Fruit fly (Drosophila melanogaster) whole organism, embryonic: ENCODE results near the gene CG32939.

Experiments used
- Ada2b ChIP-seq: fragments of 200-800 bp; sonication (Bioruptor generic); IDR thresholded peaks from 2 replicates; pipeline ENCODE4 v1.3.6; 2022; ENCODE audit warnings: missing biosample characterization, missing genetic modification characterization
- Atf-2 ChIP-seq: fragments of 200-800 bp; sonication (Bioruptor generic); optimal IDR thresholded peaks from 2 replicates; lab custom pipeline; 2016; ENCODE audit warnings: missing biosample characterization, missing genetic modification characterization
- Bdp1 ChIP-seq: fragments of 200-800 bp; sonication (Bioruptor generic); optimal IDR thresholded peaks from 3 replicates; lab custom pipeline; 2016; ENCODE audit warnings: missing biosample characterization, missing genetic modification characterization
- Blimp-1 ChIP-seq: fragments of 200-800 bp; sonication (Bioruptor generic); optimal IDR thresholded peaks from 3 replicates; lab custom pipeline; 2018; ENCODE audit warnings: missing biosample characterization, missing genetic modification characterization, mild to moderate bottlenecking, moderate library complexity, missing genetic modification reagents
- C15 ChIP-seq: fragments of 200-800 bp; sonication (Bioruptor generic); IDR thresholded peaks from 3 replicates; pipeline ENCODE4 v1.3.6; 2022; ENCODE audit warnings: missing biosample characterization, missing genetic modification characterization
- CG1024 ChIP-seq: fragments of 200-800 bp; sonication (Bioruptor generic); IDR thresholded peaks from 2 replicates; pipeline ENCODE4 v1.3.6; 2022; ENCODE audit warnings: missing biosample characterization, missing genetic modification characterization
- CG10565 ChIP-seq: fragments of 200-800 bp; sonication (Bioruptor generic); optimal IDR thresholded peaks from 3 replicates; lab custom pipeline; 2016; ENCODE audit warnings: missing biosample characterization, mild to moderate bottlenecking, missing genetic modification characterization
- CG11247 ChIP-seq: fragments of 200-800 bp; sonication (Bioruptor generic); IDR thresholded peaks from 2 replicates; pipeline ENCODE4 v1.3.6; 2022; ENCODE audit warnings: missing biosample characterization, missing genetic modification characterization
- CG12104 ChIP-seq: fragments of 200-800 bp; sonication (Bioruptor generic); optimal IDR thresholded peaks from 3 replicates; lab custom pipeline; 2016; ENCODE audit warnings: missing biosample characterization, missing genetic modification characterization
- CG12236 ChIP-seq: fragments of 200-800 bp; sonication (Bioruptor generic); optimal IDR thresholded peaks from 2 replicates; lab custom pipeline; 2016; ENCODE audit warnings: missing biosample characterization, missing genetic modification characterization
- CG13624 ChIP-seq: fragments of 200-800 bp; sonication (Bioruptor generic); optimal IDR thresholded peaks from 2 replicates; lab custom pipeline; 2016; ENCODE audit warnings: missing biosample characterization, missing genetic modification characterization
- CG15073 ChIP-seq: fragments of 200-800 bp; sonication (Bioruptor generic); optimal IDR thresholded peaks from 2 replicates; lab custom pipeline; 2016; ENCODE audit warnings: missing biosample characterization, missing genetic modification characterization
- CG1529 ChIP-seq: fragments of 200-800 bp; sonication (Bioruptor generic); optimal IDR thresholded peaks from 3 replicates; lab custom pipeline; 2018; ENCODE audit warnings: missing biosample characterization, missing genetic modification characterization
- CG16813 ChIP-seq: fragments of 200-800 bp; sonication (Bioruptor generic); IDR thresholded peaks from 3 replicates; pipeline ENCODE4 v1.3.6; 2022; ENCODE audit warnings: missing biosample characterization, missing genetic modification characterization; ENCODE audit not compliant: partially characterized antibody
- CG16815 ChIP-seq: fragments of 200-800 bp; sonication (Bioruptor generic); optimal IDR thresholded peaks from 3 replicates; lab custom pipeline; 2017; ENCODE audit warnings: missing biosample characterization, mild to moderate bottlenecking, missing genetic modification characterization
- CG33213 ChIP-seq: fragments of 200-800 bp; sonication (Bioruptor generic); optimal IDR thresholded peaks from 3 replicates; lab custom pipeline; 2016; ENCODE audit warnings: missing biosample characterization, missing genetic modification characterization
- CG5953 ChIP-seq: fragments of 200-800 bp; sonication (Bioruptor generic); IDR thresholded peaks from 2 replicates; pipeline ENCODE4 v1.3.6; 2022; ENCODE audit warnings: missing biosample characterization, missing genetic modification characterization
- CG6854 ChIP-seq: fragments of 200-800 bp; sonication (Bioruptor generic); optimal IDR thresholded peaks from 3 replicates; lab custom pipeline; 2017; ENCODE audit warnings: missing biosample characterization, mild to moderate bottlenecking, missing genetic modification characterization
- CG7271 ChIP-seq: fragments of 200-800 bp; sonication (Bioruptor generic); optimal IDR thresholded peaks from 2 replicates; lab custom pipeline; 2018; ENCODE audit warnings: missing biosample characterization, mild to moderate bottlenecking, missing genetic modification characterization, moderate library complexity
- CG8290 ChIP-seq, 3 experiments: fragments of 200-800 bp; sonication (Bioruptor generic); optimal IDR thresholded peaks; 2 replicates each; lab custom pipeline; 2016 to 2019; ENCODE audit warnings: missing biosample characterization in 3 of 3, missing genetic modification characterization in 3 of 3, mild to moderate bottlenecking in 2 of 3, moderate library complexity in 1 of 3
- CG8944 ChIP-seq: fragments of 200-800 bp; sonication (Bioruptor generic); optimal IDR thresholded peaks from 3 replicates; lab custom pipeline; 2016; ENCODE audit warnings: missing biosample characterization, missing genetic modification characterization
- CkIIα-i1 ChIP-seq: fragments of 200-800 bp; sonication (Bioruptor generic); IDR thresholded peaks from 2 replicates; pipeline ENCODE4 v1.3.6; 2022; ENCODE audit warnings: missing biosample characterization, missing genetic modification characterization
- Drgx ChIP-seq: fragments of 200-800 bp; sonication (Bioruptor generic); IDR thresholded peaks from 2 replicates; pipeline ENCODE4 v1.3.6; 2022; ENCODE audit warnings: missing biosample characterization, missing genetic modification characterization
- Fer1 ChIP-seq: fragments of 200-800 bp; sonication (Bioruptor generic); optimal IDR thresholded peaks from 2 replicates; lab custom pipeline; 2017; ENCODE audit warnings: missing biosample characterization, mild to moderate bottlenecking, missing genetic modification characterization
- HLHmδ ChIP-seq: fragments of 200-800 bp; sonication (Bioruptor generic); optimal IDR thresholded peaks from 2 replicates; lab custom pipeline; 2018; ENCODE audit warnings: missing biosample characterization, mild to moderate bottlenecking, missing genetic modification characterization, moderate library complexity
- HmgZ ChIP-seq: fragments of 200-800 bp; sonication (Bioruptor generic); optimal IDR thresholded peaks from 2 replicates; lab custom pipeline; 2018; ENCODE audit warnings: missing biosample characterization, mild to moderate bottlenecking, missing genetic modification characterization
- Sry-β ChIP-seq: fragments of 200-800 bp; sonication (Bioruptor generic); optimal IDR thresholded peaks from 2 replicates; lab custom pipeline; 2018; ENCODE audit warnings: missing biosample characterization, mild to moderate bottlenecking, missing genetic modification characterization, moderate library complexity
- Sry-δ ChIP-seq: fragments of 200-800 bp; sonication (Bioruptor generic); optimal IDR thresholded peaks from 2 replicates; lab custom pipeline; 2016; ENCODE audit warnings: missing biosample characterization, missing genetic modification characterization
- bbx ChIP-seq: fragments of 200-800 bp; sonication (Bioruptor generic); IDR thresholded peaks from 2 replicates; pipeline ENCODE4 v1.3.6; 2022; ENCODE audit warnings: missing biosample characterization, missing genetic modification characterization; ENCODE audit not compliant: partially characterized antibody
- chinmo ChIP-seq: fragments of 200-800 bp; sonication (Bioruptor generic); IDR thresholded peaks from 4 replicates; pipeline ENCODE4 v1.3.6; 2022; ENCODE audit warnings: missing biosample characterization, missing genetic modification characterization; ENCODE audit not compliant: partially characterized antibody
- chn ChIP-seq: fragments of 200-800 bp; sonication (Bioruptor generic); optimal IDR thresholded peaks from 2 replicates; lab custom pipeline; 2016; ENCODE audit warnings: missing biosample characterization, missing genetic modification characterization
- ci ChIP-seq: fragments of 200-800 bp; sonication (Bioruptor generic); IDR thresholded peaks from 3 replicates; pipeline ENCODE4 v1.3.6; 2022; ENCODE audit warnings: missing biosample characterization, missing genetic modification characterization
- gcm2 ChIP-seq: fragments of 200-800 bp; sonication (Bioruptor generic); optimal IDR thresholded peaks from 2 replicates; lab custom pipeline; 2016; ENCODE audit warnings: missing biosample characterization, missing genetic modification characterization
- h ChIP-seq: fragments of >200 bp; optimal IDR thresholded peaks from 2 replicates; lab custom pipeline; 2017
- ham ChIP-seq: fragments of 200-800 bp; sonication (Bioruptor generic); IDR thresholded peaks from 2 replicates; pipeline ENCODE4 v1.3.6; 2022; ENCODE audit warnings: missing biosample characterization, missing genetic modification characterization
- hb ChIP-seq: fragments of 200-800 bp; sonication (Bioruptor generic); IDR thresholded peaks from 3 replicates; pipeline ENCODE4 v1.3.6; 2022; ENCODE audit warnings: missing biosample characterization, missing genetic modification characterization; ENCODE audit not compliant: partially characterized antibody
- jing ChIP-seq: fragments of 200-800 bp; sonication (Bioruptor generic); optimal IDR thresholded peaks from 2 replicates; lab custom pipeline; 2018; ENCODE audit warnings: missing biosample characterization, mild to moderate bottlenecking, missing genetic modification characterization
- kah ChIP-seq: fragments of 200-800 bp; sonication (Bioruptor generic); optimal IDR thresholded peaks from 2 replicates; lab custom pipeline; 2018; ENCODE audit warnings: missing biosample characterization, mild to moderate bottlenecking, missing genetic modification characterization
- kni ChIP-seq: fragments of 200-800 bp; sonication (Bioruptor generic); optimal IDR thresholded peaks from 3 replicates; lab custom pipeline; 2017; ENCODE audit warnings: mild to moderate bottlenecking, missing biosample characterization, missing genetic modification reagents, missing genetic modification characterization
- lola ChIP-seq, 3 experiments: fragments of >200 bp in 2 of 3; fragments of 200-800 bp in 1 of 3; sonication (Bioruptor generic) in 1 of 3; optimal IDR thresholded peaks; 2 replicates each; lab custom pipeline; 2017 to 2019; ENCODE audit warnings: missing biosample characterization in 3 of 3, missing genetic modification characterization in 3 of 3, mild to moderate bottlenecking in 1 of 3, moderate library complexity in 1 of 3
- nmo ChIP-seq: fragments of 200-800 bp; sonication (Bioruptor generic); optimal IDR thresholded peaks from 2 replicates; lab custom pipeline; 2018; ENCODE audit warnings: missing biosample characterization, mild to moderate bottlenecking, missing genetic modification characterization, moderate library complexity
- oc ChIP-seq: fragments of 200-800 bp; sonication (Bioruptor generic); optimal IDR thresholded peaks from 2 replicates; lab custom pipeline; 2018; ENCODE audit warnings: missing biosample characterization, mild to moderate bottlenecking, missing genetic modification characterization, moderate library complexity
- ranshi ChIP-seq: fragments of 200-800 bp; sonication (Bioruptor generic); IDR thresholded peaks from 2 replicates; pipeline ENCODE4 v1.3.6; 2022; ENCODE audit warnings: missing biosample characterization, missing genetic modification characterization
- sd ChIP-seq: fragments of 200-800 bp; sonication (Bioruptor generic); optimal IDR thresholded peaks from 3 replicates; lab custom pipeline; 2018; ENCODE audit warnings: missing biosample characterization, mild to moderate bottlenecking, missing genetic modification characterization, moderate library complexity
- sim ChIP-seq: fragments of 200-800 bp; sonication (Bioruptor generic); IDR thresholded peaks from 2 replicates; pipeline ENCODE4 v1.3.6; 2022; ENCODE audit warnings: missing biosample characterization, missing genetic modification characterization
- sqz ChIP-seq: fragments of 200-800 bp; sonication (Bioruptor generic); optimal IDR thresholded peaks from 3 replicates; lab custom pipeline; 2018; ENCODE audit warnings: missing biosample characterization, mild to moderate bottlenecking, missing genetic modification characterization
- stc ChIP-seq: fragments of 200-800 bp; sonication (Bioruptor generic); IDR thresholded peaks from 2 replicates; pipeline ENCODE4 v1.3.6; 2022; ENCODE audit warnings: missing biosample characterization, missing genetic modification characterization
- tll ChIP-seq, 2 experiments: fragments of 200-800 bp in 1 of 2; fragments of >200 bp in 1 of 2; sonication (Bioruptor generic) in 1 of 2; optimal IDR thresholded peaks; 2 replicates each; lab custom pipeline; 2017 to 2019; ENCODE audit warnings: missing biosample characterization in 2 of 2, missing genetic modification characterization in 2 of 2, mild to moderate bottlenecking in 1 of 2, moderate library complexity in 1 of 2
- wek ChIP-seq: fragments of 200-800 bp; sonication (Bioruptor generic); optimal IDR thresholded peaks from 3 replicates; lab custom pipeline; 2018; ENCODE audit warnings: missing biosample characterization, mild to moderate bottlenecking, missing genetic modification characterization, moderate library complexity
- z ChIP-seq: fragments of 200-800 bp; sonication (Bioruptor generic); IDR thresholded peaks from 3 replicates; pipeline ENCODE4 v1.3.6; 2022; ENCODE audit warnings: missing biosample characterization, missing genetic modification characterization

CG32939 gene

DNA sequence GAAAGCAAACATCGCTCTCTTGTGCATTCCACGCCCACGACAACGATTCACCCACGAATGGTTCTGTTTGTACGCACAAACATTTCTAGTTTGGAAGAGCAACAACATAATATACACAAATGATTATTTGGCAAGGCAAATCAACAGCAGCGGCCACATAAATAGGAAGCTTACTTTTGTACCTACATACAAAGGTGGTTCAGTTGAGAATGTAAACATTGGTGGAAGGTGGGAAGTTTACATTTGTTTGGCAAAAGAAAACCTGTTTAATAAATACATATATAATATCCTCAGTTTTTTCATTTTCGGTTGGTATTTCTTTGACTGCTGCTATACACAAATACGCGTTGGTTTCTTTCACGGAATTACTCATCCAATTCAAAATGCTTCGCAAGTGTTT lies 9.7 kb downstream of the CG32939 start (continued):
- TF ChIP-seq gcm2 (peak; percentile 85), Sry-δ (GFP tag; lab: Kevin White, UChicago) (peak; percentile 52), Fer1 (peak; percentile 91), HmgZ (peak; percentile 86), hb (GFP tag; lab: Robert Waterston, UW) (no peak), Ada2b (GFP tag; lab: Robert Waterston, UW) (no peak), kah (peak; percentile 58), CG1024 (GFP tag; lab: Robert Waterston, UW) (no peak), h (lab: Kevin White, UChicago) (no peak), CG16813 (no peak), ci (GFP tag; lab: Robert Waterston, UW) (no peak), CG12104 (peak; percentile 79), sqz (peak; percentile 89), CG8290 (GFP tag; optimal IDR thresholded peaks at IDR 0.05; lab: Kevin White, UChicago) (peak; percentile 76), CG8290 (tag; optimal IDR thresholded peaks at IDR 0.05; lab: Kevin White, UChicago) (peak in 1 of 2 experiments; percentile 92), sd (tag; lab: Kevin White, UChicago) (peak; percentile 94), z (GFP tag; lab: Robert Waterston, UW) (no peak), CG33213 (peak; percentile 82), Bdp1 (GFP tag; lab: Kevin White, UChicago) (peak; percentile 62), Atf-2 (peak; percentile 84), jing (GFP tag; lab: Kevin White, UChicago) (peak; percentile 83), CG6854 (peak; percentile 84), CG10565 (GFP tag; lab: Kevin White, UChicago) (peak; percentile 55), nmo (peak; percentile 90), wek (GFP tag; lab: Kevin White, UChicago) (peak; percentile 80), stc (GFP tag; lab: Robert Waterston, UW) (no peak), ranshi (GFP tag; lab: Robert Waterston, UW) (no peak), C15 (GFP tag; lab: Robert Waterston, UW) (no peak), CG11247 (GFP tag; lab: Robert Waterston, UW) (no peak), chn (peak; percentile 84), Sry-β (GFP tag; lab: Kevin White, UChicago) (peak; percentile 29), tll (GFP tag; optimal IDR thresholded peaks at IDR 0.05; lab: Kevin White, UChicago) (peak in 1 of 2 experiments; percentile 86), CkIIα-i1 (GFP tag; lab: Robert Waterston, UW) (no peak), kni (GFP tag; lab: Kevin White, UChicago) (peak; percentile 12), Drgx (GFP tag; lab: Robert Waterston, UW) (no peak), HLHmδ (no peak), CG15073 (GFP tag; lab: Kevin White, UChicago) (peak; percentile 55), chinmo (GFP tag; lab: Robert Waterston, UW) (no peak), CG5953 (no peak), CG12236 (peak; percentile 74), CG16815 (peak; percentile 62), ham (GFP tag; lab: Robert Waterston, UW) (no peak), sim (GFP tag; lab: Robert Waterston, UW) (no peak), CG13624 (GFP tag; lab: Kevin White, UChicago) (peak; percentile 87), CG8944 (GFP tag; lab: Kevin White, UChicago) (peak; percentile 70), CG1529 (GFP tag; lab: Kevin White, UChicago) (peak; percentile 85), lola (GFP tag; optimal IDR thresholded peaks at IDR 0.05; lab: Kevin White, UChicago) (peak in 1 of 3 experiments; percentile 77), CG7271 (tag; lab: Kevin White, UChicago) (peak; percentile 87), Blimp-1 (GFP tag; lab: Kevin White, UChicago) (peak; percentile 72), oc (tag; lab: Kevin White, UChicago) (peak; percentile 89), bbx (GFP tag; lab: Robert Waterston, UW) (no peak)
